Fruit fly (Drosophila melanogaster) whole organism, prepupa: ENCODE measurements around the gene CG12236.

ENCODE experiments used
- Blimp-1 ChIP-seq: fragments of 200-800 bp; sonication (Bioruptor generic); optimal IDR thresholded peaks from 3 replicates; lab custom pipeline; 2017; ENCODE audit warnings: missing biosample characterization, missing genetic modification characterization, mild to moderate bottlenecking, moderate library complexity, missing genetic modification reagents
- CG11294 ChIP-seq: fragments of 200-800 bp; sonication (Bioruptor generic); IDR thresholded peaks from 2 replicates; pipeline ENCODE4 v1.3.6; 2022; ENCODE audit warnings: missing biosample characterization, missing genetic modification characterization
- CG11762 ChIP-seq: fragments of 200-800 bp; sonication (Bioruptor generic); optimal IDR thresholded peaks from 3 replicates; lab custom pipeline; 2016; ENCODE audit warnings: missing biosample characterization, missing genetic modification characterization; ENCODE audit not compliant: insufficient read depth
- CG15336 ChIP-seq: fragments of 200-800 bp; sonication (Bioruptor generic); IDR thresholded peaks from 2 replicates; pipeline ENCODE4 v1.3.6; 2022; ENCODE audit warnings: missing biosample characterization, missing genetic modification characterization
- CG1621 ChIP-seq: fragments of 200-800 bp; sonication (Bioruptor generic); optimal IDR thresholded peaks from 3 replicates; lab custom pipeline; 2018; ENCODE audit warnings: missing biosample characterization, mild to moderate bottlenecking, missing genetic modification characterization
- CG16779 ChIP-seq: fragments of 200-800 bp; sonication (Bioruptor generic); optimal IDR thresholded peaks from 3 replicates; lab custom pipeline; 2017; ENCODE audit warnings: missing biosample characterization, mild to moderate bottlenecking, missing genetic modification characterization
- CG34406 ChIP-seq: fragments of 200-800 bp; sonication (Bioruptor generic); optimal IDR thresholded peaks from 3 replicates; lab custom pipeline; 2016; ENCODE audit warnings: missing biosample characterization, missing genetic modification characterization
- CG3919 ChIP-seq: fragments of 200-800 bp; sonication (Bioruptor generic); optimal IDR thresholded peaks from 3 replicates; lab custom pipeline; 2016; ENCODE audit warnings: missing biosample characterization, missing genetic modification characterization
- CG6163 ChIP-seq: fragments of 200-800 bp; sonication (Bioruptor generic); IDR thresholded peaks from 3 replicates; pipeline ENCODE4 v1.3.6; 2022; ENCODE audit warnings: missing biosample characterization, missing genetic modification characterization
- CG6276 ChIP-seq: fragments of 200-800 bp; sonication (Bioruptor generic); optimal IDR thresholded peaks from 2 replicates; lab custom pipeline; 2017; ENCODE audit warnings: missing biosample characterization, mild to moderate bottlenecking, missing genetic modification characterization
- CG6808 ChIP-seq: fragments of 200-800 bp; sonication (Bioruptor generic); optimal IDR thresholded peaks from 3 replicates; lab custom pipeline; 2017; ENCODE audit warnings: missing biosample characterization, missing genetic modification characterization, mild to moderate bottlenecking, moderate library complexity, missing genetic modification reagents
- CG6854 ChIP-seq: fragments of 200-800 bp; sonication (Bioruptor generic); optimal IDR thresholded peaks from 2 replicates; lab custom pipeline; 2017; ENCODE audit warnings: missing biosample characterization, mild to moderate bottlenecking, missing genetic modification characterization
- CG7368 ChIP-seq: fragments of 200-800 bp; sonication (Bioruptor generic); optimal IDR thresholded peaks from 3 replicates; lab custom pipeline; 2016; ENCODE audit warnings: missing biosample characterization, missing genetic modification characterization
- CG8119 ChIP-seq: fragments of 200-800 bp; sonication (Bioruptor generic); IDR thresholded peaks from 3 replicates; pipeline ENCODE4 v1.3.6; 2022; ENCODE audit warnings: missing biosample characterization, missing genetic modification characterization
- CG8319 ChIP-seq: fragments of 200-800 bp; sonication (Bioruptor generic); optimal IDR thresholded peaks from 3 replicates; lab custom pipeline; 2016; ENCODE audit warnings: missing biosample characterization, missing genetic modification characterization
- CG8632 ChIP-seq: fragments of 200-800 bp; sonication (Bioruptor generic); optimal IDR thresholded peaks from 3 replicates; lab custom pipeline; 2016; ENCODE audit warnings: missing biosample characterization, missing genetic modification characterization
- CG9139 ChIP-seq: fragments of 200-800 bp; sonication (Bioruptor generic); optimal IDR thresholded peaks from 3 replicates; lab custom pipeline; 2017; ENCODE audit warnings: missing biosample characterization, mild to moderate bottlenecking, missing genetic modification characterization
- Eip75B ChIP-seq: fragments of 200-800 bp; sonication (Bioruptor generic); optimal IDR thresholded peaks from 3 replicates; lab custom pipeline; 2016; ENCODE audit warnings: missing biosample characterization, missing genetic modification characterization
- Eip78C ChIP-seq: fragments of 200-800 bp; sonication (Bioruptor generic); peaks from one replicate; lab custom pipeline; 2016; ENCODE audit warnings: missing biosample characterization, missing genetic modification characterization
- Eip93F ChIP-seq: fragments of 200-800 bp; sonication (Bioruptor generic); optimal IDR thresholded peaks from 2 replicates; lab custom pipeline; 2016; ENCODE audit warnings: missing biosample characterization, mild to moderate bottlenecking, missing genetic modification characterization
- Ets21C ChIP-seq: fragments of 200-800 bp; sonication (Bioruptor generic); optimal IDR thresholded peaks from 3 replicates; lab custom pipeline; 2016; ENCODE audit warnings: missing biosample characterization, missing genetic modification characterization
- Ets96B ChIP-seq: fragments of 200-800 bp; optimal IDR thresholded peaks from 2 replicates; lab custom pipeline; 2019; ENCODE audit warnings: missing biosample characterization, mild to moderate bottlenecking, missing genetic modification characterization, moderate library complexity
- Gug ChIP-seq: fragments of 200-800 bp; sonication (Bioruptor generic); IDR thresholded peaks from 2 replicates; pipeline ENCODE4 v1.3.6; 2022; ENCODE audit warnings: missing biosample characterization, missing genetic modification characterization
- Hr38 ChIP-seq: sonication (Bioruptor generic); optimal IDR thresholded peaks from 2 replicates; lab custom pipeline; 2016; ENCODE audit warnings: missing biosample characterization, missing genetic modification characterization
- Hr39 ChIP-seq: fragments of 200-800 bp; sonication (Bioruptor generic); optimal IDR thresholded peaks from 2 replicates; lab custom pipeline; 2016; ENCODE audit warnings: missing biosample characterization, missing genetic modification characterization
- Hr4 ChIP-seq: fragments of 200-800 bp; sonication (Bioruptor generic); optimal IDR thresholded peaks from 3 replicates; lab custom pipeline; 2016; ENCODE audit warnings: missing biosample characterization, missing genetic modification characterization
- Lpt ChIP-seq: fragments of 200-800 bp; sonication (Bioruptor generic); optimal IDR thresholded peaks from 3 replicates; lab custom pipeline; 2016; ENCODE audit warnings: missing biosample characterization, missing genetic modification characterization
- Met ChIP-seq: fragments of 200-800 bp; sonication (Bioruptor generic); optimal IDR thresholded peaks from 3 replicates; lab custom pipeline; 2016; ENCODE audit warnings: missing biosample characterization, missing genetic modification characterization
- OdsH ChIP-seq: fragments of 200-800 bp; sonication (Bioruptor generic); optimal IDR thresholded peaks from 3 replicates; lab custom pipeline; 2016; ENCODE audit warnings: missing biosample characterization, missing genetic modification characterization
- Sox102F ChIP-seq: fragments of 200-800 bp; sonication (Bioruptor generic); optimal IDR thresholded peaks from 2 replicates; lab custom pipeline; 2016; ENCODE audit warnings: missing biosample characterization, mild to moderate bottlenecking, missing genetic modification characterization
- Sox14 ChIP-seq: fragments of 200-800 bp; sonication (Bioruptor generic); optimal IDR thresholded peaks from 3 replicates; lab custom pipeline; 2016; ENCODE audit warnings: missing biosample characterization, missing genetic modification characterization
- Sox15 ChIP-seq: fragments of 200-800 bp; sonication (Bioruptor generic); optimal IDR thresholded peaks from 3 replicates; lab custom pipeline; 2016; ENCODE audit warnings: missing biosample characterization, missing genetic modification characterization
- acj6 ChIP-seq: fragments of 200-800 bp; sonication (Bioruptor generic); optimal IDR thresholded peaks from 3 replicates; lab custom pipeline; 2016; ENCODE audit warnings: missing biosample characterization, missing genetic modification characterization
- cyc ChIP-seq: fragments of 200-800 bp; sonication (Bioruptor generic); optimal IDR thresholded peaks from 3 replicates; lab custom pipeline; 2016; ENCODE audit warnings: missing biosample characterization, missing genetic modification characterization
- dac ChIP-seq: fragments of 200-800 bp; sonication (Bioruptor generic); optimal IDR thresholded peaks from 2 replicates; lab custom pipeline; 2017; ENCODE audit warnings: missing biosample characterization, mild to moderate bottlenecking, missing genetic modification characterization
- dsx ChIP-seq: fragments of 200-800 bp; optimal IDR thresholded peaks from 3 replicates; lab custom pipeline; 2019; ENCODE audit warnings: missing biosample characterization, mild to moderate bottlenecking, missing genetic modification characterization, moderate library complexity; ENCODE audit not compliant: poor library complexity, severe bottlenecking
- esn ChIP-seq: fragments of 200-800 bp; sonication (Bioruptor generic); optimal IDR thresholded peaks from 2 replicates; lab custom pipeline; 2016; ENCODE audit warnings: missing biosample characterization, mild to moderate bottlenecking, missing genetic modification characterization, moderate library complexity
- fd59A ChIP-seq: fragments of 200-800 bp; sonication (Bioruptor generic); optimal IDR thresholded peaks from 2 replicates; lab custom pipeline; 2017; ENCODE audit warnings: missing biosample characterization, mild to moderate bottlenecking, missing genetic modification characterization, missing genetic modification reagents
- fd85E ChIP-seq: fragments of 200-800 bp; sonication (Bioruptor generic); optimal IDR thresholded peaks from 3 replicates; lab custom pipeline; 2016; ENCODE audit warnings: missing biosample characterization, missing genetic modification characterization
- lz ChIP-seq: fragments of 200-800 bp; sonication (Bioruptor generic); optimal IDR thresholded peaks from 3 replicates; lab custom pipeline; 2016; ENCODE audit warnings: missing biosample characterization, missing genetic modification characterization
- net ChIP-seq: fragments of 200-800 bp; sonication (Bioruptor generic); optimal IDR thresholded peaks from 3 replicates; lab custom pipeline; 2016; ENCODE audit warnings: missing biosample characterization, missing genetic modification characterization
- pdm3 ChIP-seq: fragments of 200-800 bp; sonication (Bioruptor generic); optimal IDR thresholded peaks from 3 replicates; lab custom pipeline; 2016; ENCODE audit warnings: missing biosample characterization, missing genetic modification characterization
- spab ChIP-seq: fragments of 200-800 bp; sonication (Bioruptor generic); optimal IDR thresholded peaks from 2 replicates; lab custom pipeline; 2017; ENCODE audit warnings: missing biosample characterization, mild to moderate bottlenecking, missing genetic modification characterization, missing genetic modification reagents
- svp ChIP-seq: fragments of 200-800 bp; sonication (Bioruptor generic); peaks from one replicate; lab custom pipeline; 2016; ENCODE audit warnings: missing biosample characterization, missing genetic modification characterization
- topi ChIP-seq: fragments of 200-800 bp; sonication (Bioruptor generic); optimal IDR thresholded peaks from 3 replicates; lab custom pipeline; 2016; ENCODE audit warnings: missing biosample characterization, missing genetic modification characterization
- vri ChIP-seq: fragments of 200-800 bp; sonication (Bioruptor generic); optimal IDR thresholded peaks from 3 replicates; lab custom pipeline; 2016; ENCODE audit warnings: missing biosample characterization, mild to moderate bottlenecking, missing genetic modification characterization

CG12236 gene

dm6 chrX:5894529-5895487 lies 13.1 kb upstream of the CG12236 start (continued):
- TF ChIP-seq spab (peak; percentile 12), Blimp-1 (no peak), CG6854 (GFP tag; lab: Kevin White, UChicago) (no peak), Met (GFP tag; lab: Kevin White, UChicago) (peak; percentile 16), Eip93F (GFP tag; lab: Kevin White, UChicago) (no peak), Ets96B (tag; lab: Kevin White, UChicago) (peak; percentile 16), Hr38 (GFP tag; lab: Kevin White, UChicago) (no peak), pdm3 (peak; percentile 5), CG6808 (GFP tag; lab: Kevin White, UChicago) (no peak), Hr4 (peak; percentile 17), Hr39 (GFP tag; lab: Kevin White, UChicago) (peak; percentile 15), net (GFP tag; lab: Kevin White, UChicago) (peak; percentile 26), cyc (GFP tag; lab: Kevin White, UChicago) (peak; percentile 16), CG16779 (no peak), OdsH (peak; percentile 7), svp (GFP tag; lab: Kevin White, UChicago) (peak; percentile 68), acj6 (GFP tag; lab: Kevin White, UChicago) (peak; percentile 25), CG8119 (GFP tag; lab: Robert Waterston, UW) (no peak), CG11294 (GFP tag; lab: Robert Waterston, UW) (no peak), Lpt (GFP tag; lab: Kevin White, UChicago) (no peak), esn (peak; percentile 39), CG15336 (GFP tag; lab: Robert Waterston, UW) (peak; percentile 38; the same call in 1 of the 2 replicates), CG7368 (no peak), dsx (no peak), Gug (GFP tag; lab: Robert Waterston, UW) (no peak), vri (no peak), Sox14 (GFP tag; lab: Kevin White, UChicago) (peak; percentile 16), CG11762 (GFP tag; lab: Kevin White, UChicago) (no peak), CG3919 (GFP tag; lab: Kevin White, UChicago) (peak; percentile 18), dac (GFP tag; lab: Kevin White, UChicago) (no peak), lz (peak; percentile 4), CG8632 (no peak), Eip78C (peak; percentile 86), CG34406 (GFP tag; lab: Kevin White, UChicago) (peak; percentile 2), fd59A (peak; percentile 23), topi (GFP tag; lab: Kevin White, UChicago) (no peak), CG6163 (peak; percentile 42; the same call in 2 of the 3 replicates)
- TF ChIP-seq, all 60 proteins: peak for 34

dm6 chrX:5895821-5896550 lies 11.9 kb upstream of the CG12236 start:
- peak; percentile 99 for TF ChIP-seq Sox14 (GFP tag; lab: Kevin White, UChicago)
- TF ChIP-seq svp (GFP tag; lab: Kevin White, UChicago), result peak; percentile 99
- peak; percentile 99 for TF ChIP-seq OdsH
- TF ChIP-seq lz, result peak; percentile 97
- TF ChIP-seq Blimp-1, result peak; percentile 83
- TF ChIP-seq CG11294 (GFP tag; lab: Robert Waterston, UW), result peak; percentile 97
- TF ChIP-seq CG34406 (GFP tag; lab: Kevin White, UChicago), result peak; percentile 97
- peak; percentile 93 for TF ChIP-seq Ets21C (GFP tag; lab: Kevin White, UChicago)
- TF ChIP-seq Sox102F (GFP tag; lab: Kevin White, UChicago), result peak; percentile 95
- peak; percentile 99 for TF ChIP-seq CG7368
- peak; percentile 97 for TF ChIP-seq topi (GFP tag; lab: Kevin White, UChicago)
- TF ChIP-seq Hr39 (GFP tag; lab: Kevin White, UChicago), result peak; percentile 97
- TF ChIP-seq CG8319 (GFP tag; lab: Kevin White, UChicago), result peak; percentile 98
- TF ChIP-seq CG6276 (GFP tag; lab: Kevin White, UChicago), result peak; percentile 98
- peak; percentile 98 for TF ChIP-seq Sox15 (GFP tag; lab: Kevin White, UChicago)
- TF ChIP-seq fd85E (GFP tag; lab: Kevin White, UChicago), result peak; percentile 96
- TF ChIP-seq Eip78C, result peak; percentile 100
- peak; percentile 99 for TF ChIP-seq Ets96B (tag; lab: Kevin White, UChicago)
- TF ChIP-seq CG6854 (GFP tag; lab: Kevin White, UChicago), result peak; percentile 95
- TF ChIP-seq Met (GFP tag; lab: Kevin White, UChicago), result peak; percentile 95
- TF ChIP-seq Eip75B, result peak; percentile 99
- TF ChIP-seq CG1621 (tag; lab: Kevin White, UChicago), result peak; percentile 99
- TF ChIP-seq CG8632, result peak; percentile 98
- peak; percentile 99 for TF ChIP-seq CG9139 (GFP tag; lab: Kevin White, UChicago)
- TF ChIP-seq CG15336 (GFP tag; lab: Robert Waterston, UW), result peak; percentile 99
